Worm (Caenorhabditis elegans) whole organism, L4/young adult: Measurements from ENCODE around the gene W09H1.3.

Source experiments
- W03F9.2 ChIP-seq: fragments of 150-350 bp; optimal IDR thresholded peaks from 2 replicates; lab custom pipeline; 2014; ENCODE audit warnings: missing biosample characterization, missing genetic modification characterization
- dao-5 ChIP-seq: sonication (generic microtip); optimal IDR thresholded peaks from 2 replicates; lab custom pipeline; 2016; ENCODE audit warnings: missing genotype, missing genetic modification characterization, moderate library complexity, missing compliant biosample characterization
- him-1 ChIP-seq: sonication (generic microtip); optimal IDR thresholded peaks from 2 replicates; lab custom pipeline; 2016; ENCODE audit warnings: missing genotype, missing genetic modification reagents, missing genetic modification characterization, missing compliant biosample characterization

DNA sequence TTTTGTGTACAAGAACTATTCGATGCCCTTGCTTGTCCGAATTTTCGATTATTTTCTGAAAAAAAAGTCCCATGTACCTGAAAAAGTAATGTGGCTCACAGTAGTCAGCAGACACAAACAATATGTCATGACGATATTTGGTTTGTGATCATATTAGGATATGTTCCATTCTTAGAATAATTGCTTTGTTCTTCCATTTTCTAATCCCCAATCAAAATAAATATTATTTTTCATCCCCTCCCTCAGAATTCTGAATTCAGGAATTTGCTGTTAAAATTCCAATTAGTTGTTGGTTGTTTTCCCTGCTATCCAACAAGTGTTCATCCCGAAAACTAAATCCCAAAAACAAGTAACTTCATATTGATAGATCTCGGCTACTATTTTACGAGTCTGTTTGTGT lies 35.1 kb downstream of the W09H1.3 start:
- TF ChIP-seq him-1 (tag; lab: Kevin White, UChicago) (no peak), dao-5 (tag; lab: Kevin White, UChicago) (no peak), W03F9.2 (tag; lab: Kevin White, UChicago) (no peak)
